Worm (Caenorhabditis elegans) whole organism, young adult: ENCODE data around the gene ent-5.
A peak's percentile ranks its signal among the peaks of the same experiment; 100 is the strongest.

Experiments used
- B0035.1 ChIP-seq: sonication (generic microtip); optimal IDR thresholded peaks from 2 replicates; lab custom pipeline; 2016; ENCODE audit warnings: missing genetic modification characterization, mild to moderate bottlenecking, missing compliant biosample characterization, missing genotype, missing genetic modification reagents
- B0261.1 ChIP-seq: sonication (generic microtip); optimal IDR thresholded peaks from 2 replicates; lab custom pipeline; 2016; ENCODE audit warnings: mild to moderate bottlenecking, missing genetic modification characterization, moderate library complexity, missing compliant biosample characterization
- C06A6.2 ChIP-seq: fragments of 200-800 bp; sonication (Bioruptor generic); conservative IDR thresholded peaks from 2 replicates; pipeline ENCODE4 v1.3.6; 2022; ENCODE audit warnings: missing genetic modification characterization, missing compliant biosample characterization
- C17E4.6 ChIP-seq: fragments of 200-800 bp; sonication (Bioruptor generic); IDR thresholded peaks from 2 replicates; pipeline ENCODE4 v1.3.6; 2022; ENCODE audit warnings: missing genetic modification reagents, missing genetic modification characterization, missing compliant biosample characterization
- F10E7.11 ChIP-seq: sonication (generic microtip); optimal IDR thresholded peaks from 2 replicates; lab custom pipeline; 2017; ENCODE audit warnings: mild to moderate bottlenecking, missing genetic modification characterization, moderate library complexity, missing compliant biosample characterization
- F33H1.4 ChIP-seq: fragments of 200-800 bp; sonication (Bioruptor generic); IDR thresholded peaks from 2 replicates; pipeline ENCODE4 v1.3.6; 2022; ENCODE audit warnings: missing genetic modification reagents, missing genetic modification characterization, missing compliant biosample characterization
- F52B5.7 ChIP-seq: sonication (generic microtip); optimal IDR thresholded peaks from 2 replicates; lab custom pipeline; 2016; ENCODE audit warnings: mild to moderate bottlenecking, missing genetic modification characterization, missing compliant biosample characterization
- F57A8.1 ChIP-seq: fragments of 200-800 bp; sonication (Bioruptor generic); optimal IDR thresholded peaks from 2 replicates; lab custom pipeline; 2018; ENCODE audit warnings: mild to moderate bottlenecking, missing genetic modification characterization, moderate library complexity, missing compliant biosample characterization
- F57C9.4 ChIP-seq: sonication (generic microtip); optimal IDR thresholded peaks from 2 replicates; lab custom pipeline; 2017; ENCODE audit warnings: mild to moderate bottlenecking, missing genetic modification characterization, missing compliant biosample characterization
- Y53F4B.3 ChIP-seq: fragments of 200-800 bp; sonication (Bioruptor generic); IDR thresholded peaks from 2 replicates; pipeline ENCODE4 v1.3.6; 2022; ENCODE audit warnings: missing genetic modification reagents, missing genetic modification characterization, missing compliant biosample characterization
- Y53G8AR.9 ChIP-seq: fragments of 200-800 bp; sonication (Bioruptor generic); conservative IDR thresholded peaks from 2 replicates; pipeline ENCODE4 v1.3.6; 2022; ENCODE audit warnings: missing genetic modification reagents, missing genetic modification characterization, missing compliant biosample characterization
- Y95B8A.8 ChIP-seq: fragments of 200-800 bp; sonication (Bioruptor generic); IDR thresholded peaks from 2 replicates; pipeline ENCODE4 v1.3.6; 2022; ENCODE audit warnings: missing genetic modification reagents, missing genetic modification characterization, missing compliant biosample characterization
- aptf-3 ChIP-seq: fragments of 200-800 bp; sonication (Bioruptor generic); IDR thresholded peaks from 2 replicates; pipeline ENCODE4 v1.3.6; 2022; ENCODE audit warnings: missing genetic modification characterization, missing compliant biosample characterization
- atf-7 ChIP-seq: sonication (generic microtip); optimal IDR thresholded peaks from 2 replicates; lab custom pipeline; 2017; ENCODE audit warnings: mild to moderate bottlenecking, missing genetic modification characterization, missing compliant biosample characterization
- athp-1 ChIP-seq: sonication (generic microtip); optimal IDR thresholded peaks from 2 replicates; lab custom pipeline; 2017; ENCODE audit warnings: mild to moderate bottlenecking, missing genetic modification characterization, missing compliant biosample characterization
- attf-5 ChIP-seq: fragments of 200-800 bp; sonication (Bioruptor generic); optimal IDR thresholded peaks from 2 replicates; lab custom pipeline; 2018; ENCODE audit warnings: mild to moderate bottlenecking, missing genetic modification characterization, missing compliant biosample characterization
- attf-6 ChIP-seq: fragments of 200-800 bp; sonication (Bioruptor generic); IDR thresholded peaks from 2 replicates; pipeline ENCODE4 v1.3.6; 2022; ENCODE audit warnings: missing genetic modification reagents, missing genetic modification characterization, missing compliant biosample characterization
- ceh-79 ChIP-seq: sonication (generic microtip); optimal IDR thresholded peaks from 2 replicates; lab custom pipeline; 2017; ENCODE audit warnings: mild to moderate bottlenecking, missing genetic modification characterization, missing compliant biosample characterization
- die-1 ChIP-seq: sonication (generic microtip); optimal IDR thresholded peaks from 2 replicates; lab custom pipeline; 2016; ENCODE audit warnings: missing genotype, mild to moderate bottlenecking, missing genetic modification characterization, missing compliant biosample characterization
- dox-1 ChIP-seq: fragments of 200-800 bp; sonication (Bioruptor generic); IDR thresholded peaks from 2 replicates; pipeline ENCODE4 v1.3.6; 2022; ENCODE audit warnings: missing genetic modification reagents, missing genetic modification characterization, missing compliant biosample characterization
- egrh-3 ChIP-seq: fragments of 200-800 bp; sonication (Bioruptor generic); IDR thresholded peaks from 2 replicates; pipeline ENCODE4 v1.3.6; 2022; ENCODE audit warnings: missing genetic modification reagents, missing genetic modification characterization, missing compliant biosample characterization
- ekl-4 ChIP-seq: fragments of 200-800 bp; sonication (Bioruptor generic); IDR thresholded peaks from 2 replicates; pipeline ENCODE4 v1.3.6; 2022; ENCODE audit warnings: missing genetic modification reagents, missing genetic modification characterization, missing compliant biosample characterization
- hmg-1.2 ChIP-seq: fragments of 200-800 bp; sonication (Bioruptor generic); IDR thresholded peaks from 2 replicates; pipeline ENCODE4 v1.3.6; 2022; ENCODE audit warnings: missing genetic modification reagents, missing genetic modification characterization, missing compliant biosample characterization
- hmg-20 ChIP-seq: fragments of 200-800 bp; sonication (Bioruptor generic); IDR thresholded peaks from 2 replicates; pipeline ENCODE4 v1.3.6; 2022; ENCODE audit warnings: missing genetic modification reagents, missing genetic modification characterization, missing compliant biosample characterization
- hsf-1 ChIP-seq: fragments of 200-800 bp; sonication (Bioruptor generic); IDR thresholded peaks from 2 replicates; pipeline ENCODE4 v1.3.6; 2022; ENCODE audit warnings: missing genetic modification reagents, missing genetic modification characterization, missing compliant biosample characterization
- let-607 ChIP-seq, 2 experiments: fragments of 200-800 bp in 1 of 2; sonication (Bioruptor generic) in 1 of 2; sonication (generic microtip) in 1 of 2; optimal IDR thresholded peaks; 2 replicates each; lab custom pipeline; 2016 to 2018; ENCODE audit warnings: mild to moderate bottlenecking in 2 of 2, missing compliant biosample characterization in 2 of 2, missing genetic modification characterization in 2 of 2, moderate library complexity in 2 of 2, missing genotype in 1 of 2
- lin-26 ChIP-seq: fragments of 200-800 bp; sonication (Bioruptor generic); IDR thresholded peaks from 2 replicates; pipeline ENCODE4 v1.3.6; 2022; ENCODE audit warnings: missing genetic modification reagents, missing genetic modification characterization, missing compliant biosample characterization
- lin-35 ChIP-seq, 3 experiments: fragments of 150-350 bp in 2 of 3; sonication (generic microtip) in 1 of 3; optimal IDR thresholded peaks; 2 replicates each; lab custom pipeline; 2014 to 2018; ENCODE audit warnings: missing biosample characterization in 3 of 3, missing genetic modification characterization in 3 of 3, missing genetic modification reagents in 3 of 3
- lir-1 ChIP-seq: fragments of 200-800 bp; sonication (Bioruptor generic); conservative IDR thresholded peaks from 2 replicates; pipeline ENCODE4 v1.3.6; 2022; ENCODE audit warnings: missing genetic modification reagents, missing genetic modification characterization, missing compliant biosample characterization
- madf-6 ChIP-seq: fragments of 200-800 bp; sonication (Bioruptor generic); IDR thresholded peaks from 2 replicates; pipeline ENCODE4 v1.3.6; 2022; ENCODE audit warnings: missing genetic modification reagents, missing genetic modification characterization, missing compliant biosample characterization
- mcd-1 ChIP-seq: fragments of 200-800 bp; sonication (Bioruptor generic); IDR thresholded peaks from 2 replicates; pipeline ENCODE4 v1.3.6; 2022; ENCODE audit warnings: missing genetic modification reagents, missing genetic modification characterization, missing compliant biosample characterization
- mxl-1 ChIP-seq: sonication (generic microtip); optimal IDR thresholded peaks from 2 replicates; lab custom pipeline; 2016; ENCODE audit warnings: missing genetic modification characterization, missing compliant biosample characterization
- nfya-1 ChIP-seq: sonication (generic microtip); optimal IDR thresholded peaks from 2 replicates; lab custom pipeline; 2017; ENCODE audit warnings: antibody characterized with exemption, missing compliant biosample characterization, missing genetic modification characterization, borderline replicate concordance; ENCODE audit not compliant: insufficient read depth
- nhr-80 ChIP-seq: sonication (generic microtip); optimal IDR thresholded peaks from 2 replicates; lab custom pipeline; 2016; ENCODE audit warnings: missing genetic modification characterization, missing compliant biosample characterization
- nhr-90 ChIP-seq: sonication (generic microtip); optimal IDR thresholded peaks from 2 replicates; lab custom pipeline; 2016; ENCODE audit warnings: missing genotype, mild to moderate bottlenecking, missing genetic modification characterization, missing compliant biosample characterization
- rpc-1 ChIP-seq, 2 experiments: fragments of 150-350 bp in 1 of 2; sonication (generic microtip) in 1 of 2; optimal IDR thresholded peaks; 2 replicates each; lab custom pipeline; 2014 to 2018; ENCODE audit warnings: missing biosample characterization in 1 of 2, missing genetic modification characterization in 1 of 2, missing genetic modification reagents in 1 of 2, missing genotype in 1 of 2
- snpc-1.3 ChIP-seq: sonication (generic microtip); optimal IDR thresholded peaks from 2 replicates; lab custom pipeline; 2017; ENCODE audit warnings: missing genetic modification characterization, mild to moderate bottlenecking, missing compliant biosample characterization, antibody characterized with exemption, moderate library complexity, missing genotype, missing genetic modification reagents; ENCODE audit not compliant: insufficient read depth
- somi-1 ChIP-seq: fragments of 200-800 bp; sonication (Bioruptor generic); optimal IDR thresholded peaks from 2 replicates; lab custom pipeline; 2018; ENCODE audit warnings: mild to moderate bottlenecking, missing genetic modification characterization, missing compliant biosample characterization
- sptf-2 ChIP-seq: fragments of 200-800 bp; sonication (Bioruptor generic); optimal IDR thresholded peaks from 2 replicates; lab custom pipeline; 2018; ENCODE audit warnings: mild to moderate bottlenecking, missing genetic modification characterization, missing compliant biosample characterization
- tbp1 ChIP-seq: fragments of 200-800 bp; sonication (Bioruptor generic); optimal IDR thresholded peaks from 2 replicates; lab custom pipeline; 2018; ENCODE audit warnings: mild to moderate bottlenecking, missing genetic modification characterization, missing compliant biosample characterization
- zfh-2 ChIP-seq: fragments of 200-800 bp; sonication (Bioruptor generic); conservative IDR thresholded peaks from 2 replicates; pipeline ENCODE4 v1.3.6; 2022; ENCODE audit warnings: missing genetic modification reagents, missing genetic modification characterization, missing compliant biosample characterization
- zim-3 ChIP-seq: sonication (generic microtip); optimal IDR thresholded peaks from 2 replicates; lab custom pipeline; 2017; ENCODE audit warnings: mild to moderate bottlenecking, missing genetic modification characterization, moderate library complexity, missing compliant biosample characterization
- ztf-18 ChIP-seq: sonication (generic microtip); optimal IDR thresholded peaks from 2 replicates; lab custom pipeline; 2016; ENCODE audit warnings: missing genotype, mild to moderate bottlenecking, missing genetic modification characterization, missing compliant biosample characterization
- ztf-22 ChIP-seq: fragments of 200-800 bp; sonication (Bioruptor generic); optimal IDR thresholded peaks from 2 replicates; lab custom pipeline; 2018; ENCODE audit warnings: mild to moderate bottlenecking, missing genetic modification characterization, moderate library complexity, missing compliant biosample characterization
- ztf-3 ChIP-seq: fragments of 200-800 bp; sonication (Bioruptor generic); optimal IDR thresholded peaks from 2 replicates; lab custom pipeline; 2018; ENCODE audit warnings: mild to moderate bottlenecking, missing genetic modification characterization, missing compliant biosample characterization

Gene ent-5

ce11 chrX:4607300-4607699 lies 41.7 kb downstream of the ent-5 start (continued):
- TF ChIP-seq dox-1 (GFP tag; lab: Robert Waterston, UW): no peak
- no peak for TF ChIP-seq aptf-3
- TF ChIP-seq atf-7 (tag; lab: Kevin White, UChicago): no peak
- TF ChIP-seq Y53F4B.3 (GFP tag; lab: Robert Waterston, UW): no peak
- TF ChIP-seq nfya-1 (tag; lab: Kevin White, UChicago): no peak
- no peak for TF ChIP-seq F10E7.11
- peak; percentile 63 for TF ChIP-seq snpc-1.3 (tag; lab: Kevin White, UChicago)
- peak; percentile 72; the same call in 1 of the 2 replicates for TF ChIP-seq lin-26 (GFP tag; lab: Robert Waterston, UW)
- peak; percentile 65 for TF ChIP-seq B0261.1
- TF ChIP-seq tbp1: peak; percentile 83
- peak; percentile 54 for TF ChIP-seq die-1 (tag; lab: Kevin White, UChicago)
- TF ChIP-seq egrh-3: no peak
- TF ChIP-seq somi-1 (GFP tag; lab: Kevin White, UChicago): no peak
- no peak for TF ChIP-seq hmg-20 (GFP tag; lab: Robert Waterston, UW)
- peak; percentile 57 for TF ChIP-seq rpc-1 (optimal IDR thresholded peaks at IDR 0.05; lab: Kevin White, UChicago)
- TF ChIP-seq rpc-1 (tag; optimal IDR thresholded peaks at IDR 0.05; lab: Kevin White, UChicago): peak; percentile 87
- TF ChIP-seq zim-3 (tag; lab: Kevin White, UChicago): no peak
- TF ChIP-seq C06A6.2 (GFP tag; lab: Robert Waterston, UW): no peak
- peak; percentile 16 for TF ChIP-seq ztf-18 (tag; lab: Kevin White, UChicago)
- TF ChIP-seq C17E4.6 (GFP tag; lab: Robert Waterston, UW): no peak
- no peak for TF ChIP-seq attf-6 (GFP tag; lab: Robert Waterston, UW)
- no peak for TF ChIP-seq mxl-1 (tag; lab: Kevin White, UChicago)

ce11 chrX:4606389-4606880 lies 42.6 kb downstream of the ent-5 start:
- TF ChIP-seq F57A8.1 (peak; percentile 64), hmg-1.2 (GFP tag; lab: Robert Waterston, UW) (peak; percentile 88), ceh-79 (tag; lab: Kevin White, UChicago) (peak; percentile 72), madf-6 (GFP tag; lab: Robert Waterston, UW) (0 out of 2 replicates have a peak, but pooled peaks have one; percentile 46), F52B5.7 (tag; lab: Kevin White, UChicago) (peak; percentile 85), sptf-2 (GFP tag; lab: Kevin White, UChicago) (peak; percentile 67), F10E7.11 (peak; percentile 80), dox-1 (GFP tag; lab: Robert Waterston, UW) (peak; percentile 97), ztf-22 (GFP tag; lab: Kevin White, UChicago) (peak; percentile 90), mcd-1 (peak; percentile 85), Y53G8AR.9 (GFP tag; lab: Robert Waterston, UW) (peak; percentile 88), B0035.1 (peak; percentile 22), hmg-20 (GFP tag; lab: Robert Waterston, UW) (peak; percentile 31; the same call in 1 of the 2 replicates), lir-1 (GFP tag; lab: Robert Waterston, UW) (peak; percentile 99), ztf-3 (GFP tag; lab: Kevin White, UChicago) (peak; percentile 100), attf-5 (GFP tag; lab: Kevin White, UChicago) (peak; percentile 93), hsf-1 (GFP tag; lab: Robert Waterston, UW) (0 out of 2 replicates have a peak, but pooled peaks have one; percentile 31), egrh-3 (peak; percentile 98), athp-1 (tag; lab: Kevin White, UChicago) (peak; percentile 82), Y95B8A.8 (peak; percentile 66; the same call in 1 of the 2 replicates), ekl-4 (GFP tag; lab: Robert Waterston, UW) (peak; percentile 85), somi-1 (GFP tag; lab: Kevin White, UChicago) (peak; percentile 93), atf-7 (tag; lab: Kevin White, UChicago) (peak; percentile 94), C17E4.6 (GFP tag; lab: Robert Waterston, UW) (peak; percentile 49), nhr-80 (tag; lab: Kevin White, UChicago) (peak; percentile 85), lin-26 (GFP tag; lab: Robert Waterston, UW) (peak; percentile 66; the same call in 1 of the 2 replicates), lin-35 (GFP tag; optimal IDR thresholded peaks at IDR 0.05; lab: Kevin White, UChicago) (peak in 1 of 3 experiments; percentile 54), F57C9.4 (tag; lab: Kevin White, UChicago) (peak; percentile 68), zfh-2 (GFP tag; lab: Robert Waterston, UW) (peak; percentile 99), nhr-90 (peak; percentile 31), let-607 (tag; optimal IDR thresholded peaks at IDR 0.05; lab: Kevin White, UChicago) (peak in 1 of 2 experiments; percentile 92), F33H1.4 (GFP tag; lab: Robert Waterston, UW) (peak; percentile 31)
